Fruit fly (Drosophila melanogaster) whole organism: ENCODE measurements around the gene shtd.

Source experiments
- CG8478 ChIP-seq: fragments of >200 bp; optimal IDR thresholded peaks from 2 replicates; lab custom pipeline; 2018; ENCODE audit warnings: inconsistent platforms
- Dll ChIP-seq: fragments of >200 bp; optimal IDR thresholded peaks from 2 replicates; lab custom pipeline; 2017
- EcR ChIP-seq, 2 experiments: fragments of >200 bp; optimal IDR thresholded peaks; 2 replicates each; lab custom pipeline; 2017; ENCODE audit warnings: missing biosample characterization in 2 of 2, missing genetic modification characterization in 2 of 2, missing genetic modification reagents in 2 of 2
- pan ChIP-seq: fragments of >200 bp; optimal IDR thresholded peaks from 2 replicates; lab custom pipeline; 2017
- psq ChIP-seq: fragments of >200 bp; optimal IDR thresholded peaks from 2 replicates; lab custom pipeline; 2017
- usp ChIP-seq: fragments of >200 bp; optimal IDR thresholded peaks from 2 replicates; lab custom pipeline; 2017; ENCODE audit warnings: missing biosample characterization, missing genetic modification characterization, mixed read lengths

Gene shtd

DNA sequence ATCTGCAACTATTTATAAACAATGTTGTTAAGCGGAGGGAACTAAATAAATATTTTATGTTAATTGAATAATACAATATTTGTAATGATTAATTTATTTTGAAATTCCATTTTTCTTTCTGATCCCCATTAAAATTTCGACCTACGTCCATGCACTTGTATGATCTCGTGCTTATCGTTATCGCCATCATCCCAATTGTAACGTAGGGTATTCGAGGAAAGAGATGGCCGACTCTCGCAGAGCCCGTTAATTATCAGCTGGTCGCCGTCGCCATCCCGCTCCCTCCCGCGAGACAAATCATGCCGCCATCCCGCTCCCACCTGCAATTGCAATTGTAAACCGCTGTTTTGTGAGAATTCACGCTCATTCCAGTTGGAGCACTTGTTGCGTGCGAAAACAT is 9.1 kb downstream of the shtd start, which contains the start of gene CG11655:
Gene CG11655 (plus strand): TSS at position 351 of the 400 bp plus-strand sequence.
- TF ChIP-seq pan (lab: Kevin White, UChicago) (no peak), CG8478 (lab: Kevin White, UChicago) (no peak), Dll (no peak), usp (GFP tag; lab: Kevin White, UChicago) (no peak), EcR (GFP tag; optimal IDR thresholded peaks at IDR 0.05; lab: Kevin White, UChicago) (no peak), psq (lab: Kevin White, UChicago) (no peak)

DNA sequence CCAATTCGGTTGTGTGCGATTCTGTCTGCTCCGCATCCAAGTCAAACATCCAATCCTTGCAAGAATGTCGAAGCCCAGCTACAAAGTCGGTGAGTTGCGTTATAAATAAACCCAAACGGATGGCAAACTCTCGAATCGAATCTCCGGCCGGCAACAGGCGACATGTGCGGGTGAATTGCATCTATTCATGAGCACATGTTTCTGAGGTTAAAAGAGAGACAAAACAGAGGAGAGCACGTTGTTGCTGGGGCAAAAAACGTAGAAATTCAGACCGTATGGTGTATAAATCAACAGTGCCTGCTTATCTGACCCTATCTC is 12.0 kb downstream of the shtd start:
- no peak for TF ChIP-seq pan (lab: Kevin White, UChicago)
- TF ChIP-seq psq (lab: Kevin White, UChicago) = no peak
- no peak for TF ChIP-seq CG8478 (lab: Kevin White, UChicago)
- TF ChIP-seq EcR (GFP tag; optimal IDR thresholded peaks at IDR 0.05; lab: Kevin White, UChicago) = no peak
- TF ChIP-seq Dll = no peak
- TF ChIP-seq usp (GFP tag; lab: Kevin White, UChicago) = no peak

DNA sequence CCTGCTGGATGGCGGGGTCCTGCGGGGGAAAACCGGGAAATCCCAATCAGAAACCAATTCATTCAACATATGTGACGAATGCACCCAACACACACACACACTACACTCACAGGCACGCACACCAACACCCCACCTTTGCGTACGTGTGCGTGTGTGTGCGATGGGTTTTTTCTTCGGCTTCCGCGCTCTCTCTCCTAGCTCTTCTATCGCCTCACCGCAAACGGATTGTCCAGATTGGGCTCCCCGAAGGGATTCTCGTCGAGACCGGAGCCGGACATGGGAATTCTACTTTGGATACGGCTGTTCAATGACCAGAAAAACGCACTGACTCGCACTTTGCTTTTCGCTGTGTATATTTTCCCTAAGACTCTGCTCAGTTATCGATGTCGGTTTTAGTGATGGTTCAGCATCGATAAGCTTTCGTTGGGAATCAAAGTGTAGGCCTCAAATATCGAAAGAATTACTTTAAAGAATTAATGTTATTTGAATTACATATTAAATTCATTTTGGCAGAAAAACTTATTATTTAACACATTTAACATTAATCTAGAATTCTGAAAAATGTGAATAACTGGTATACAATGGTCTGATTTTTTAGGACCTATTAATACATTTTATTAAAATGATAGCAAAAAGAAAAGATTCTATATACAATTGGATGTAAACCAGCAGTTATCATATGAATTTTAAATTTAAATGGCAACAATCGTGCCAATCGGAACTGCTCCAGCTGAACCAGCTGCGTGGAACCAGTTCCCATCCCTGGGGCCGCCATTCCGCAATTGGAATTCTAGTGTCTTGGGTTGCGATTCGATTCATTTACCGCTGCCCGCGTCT is 12.5 kb downstream of the shtd start, which contains the start of the genes Scamp and Ahcy:
Gene Scamp (minus strand): TSS at position 394 of the 837 bp plus-strand sequence.
Gene Ahcy (plus strand): TSS at position 772 of the 837 bp plus-strand sequence.
- TF ChIP-seq CG8478 (lab: Kevin White, UChicago) (no peak), usp (GFP tag; lab: Kevin White, UChicago) (no peak), psq (lab: Kevin White, UChicago) (no peak), Dll (no peak), pan (lab: Kevin White, UChicago) (no peak), EcR (GFP tag; optimal IDR thresholded peaks at IDR 0.05; lab: Kevin White, UChicago) (no peak)

DNA sequence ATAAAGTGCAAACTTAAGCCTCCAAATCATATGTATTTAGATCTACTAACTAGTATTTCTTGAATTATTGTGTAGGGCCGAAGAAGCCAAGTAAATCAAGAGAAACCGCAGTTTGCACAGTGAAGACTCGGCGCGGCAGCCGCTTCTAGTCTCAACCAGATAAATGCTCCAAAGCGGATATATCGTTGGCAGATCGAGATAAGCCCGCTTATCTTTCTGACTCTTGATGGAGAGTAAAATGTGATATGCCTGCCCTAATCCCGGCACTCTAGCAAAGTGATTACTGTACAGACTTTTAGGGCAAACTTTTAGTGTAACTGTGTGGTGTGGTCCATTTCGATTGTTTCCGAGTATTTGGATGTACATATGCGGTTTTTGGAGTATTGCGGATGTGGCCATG is 13.4 kb downstream of the shtd start:
- TF ChIP-seq pan (lab: Kevin White, UChicago) (no peak), psq (lab: Kevin White, UChicago) (no peak), EcR (GFP tag; optimal IDR thresholded peaks at IDR 0.05; lab: Kevin White, UChicago) (no peak), Dll (no peak), CG8478 (lab: Kevin White, UChicago) (no peak), usp (GFP tag; lab: Kevin White, UChicago) (no peak)

DNA sequence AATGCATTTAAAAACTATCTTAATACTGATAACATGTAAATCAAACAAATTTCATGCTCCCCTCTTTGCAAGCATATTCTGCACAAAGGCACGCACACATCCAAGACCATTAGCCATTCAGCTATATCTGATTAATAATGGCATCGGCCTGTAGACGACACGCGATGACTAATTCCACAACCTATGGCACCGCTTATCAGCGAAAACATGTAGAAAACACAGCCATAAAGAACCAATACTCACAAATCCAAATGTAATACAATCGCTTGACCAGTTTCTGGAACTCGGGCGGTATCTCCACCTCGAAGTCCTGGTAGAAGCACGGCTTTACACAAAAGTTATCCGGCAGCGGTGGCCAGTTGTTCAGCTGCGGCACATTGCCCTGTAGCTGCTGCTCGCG is 14.1 kb downstream of the shtd start:
- TF ChIP-seq Dll (no peak), CG8478 (lab: Kevin White, UChicago) (no peak), usp (GFP tag; lab: Kevin White, UChicago) (no peak), psq (lab: Kevin White, UChicago) (no peak), pan (lab: Kevin White, UChicago) (no peak), EcR (GFP tag; optimal IDR thresholded peaks at IDR 0.05; lab: Kevin White, UChicago) (no peak)

DNA sequence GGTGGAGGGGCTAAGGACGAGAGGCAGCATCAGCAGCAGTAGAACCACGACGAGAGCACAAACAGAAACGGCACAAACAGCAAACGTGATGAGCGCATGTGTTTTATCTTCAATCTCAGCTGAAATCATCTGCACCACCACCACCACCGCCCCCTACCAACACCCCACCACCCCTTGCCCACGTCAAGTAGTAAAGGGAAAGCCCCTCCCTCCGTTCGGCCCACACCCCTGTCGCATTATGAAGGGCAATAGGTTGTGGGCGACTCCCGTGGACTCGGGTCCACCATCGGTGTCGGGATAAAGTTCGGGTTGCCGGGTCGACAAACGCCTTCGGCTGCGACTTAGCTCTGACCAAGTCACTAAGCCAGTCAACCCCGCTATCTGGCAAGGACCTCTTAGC is 18.7 kb downstream of the shtd start:
- TF ChIP-seq Dll (no peak), CG8478 (lab: Kevin White, UChicago) (no peak), EcR (GFP tag; optimal IDR thresholded peaks at IDR 0.05; lab: Kevin White, UChicago) (no peak), pan (lab: Kevin White, UChicago) (no peak), usp (GFP tag; lab: Kevin White, UChicago) (no peak), psq (lab: Kevin White, UChicago) (no peak)

DNA sequence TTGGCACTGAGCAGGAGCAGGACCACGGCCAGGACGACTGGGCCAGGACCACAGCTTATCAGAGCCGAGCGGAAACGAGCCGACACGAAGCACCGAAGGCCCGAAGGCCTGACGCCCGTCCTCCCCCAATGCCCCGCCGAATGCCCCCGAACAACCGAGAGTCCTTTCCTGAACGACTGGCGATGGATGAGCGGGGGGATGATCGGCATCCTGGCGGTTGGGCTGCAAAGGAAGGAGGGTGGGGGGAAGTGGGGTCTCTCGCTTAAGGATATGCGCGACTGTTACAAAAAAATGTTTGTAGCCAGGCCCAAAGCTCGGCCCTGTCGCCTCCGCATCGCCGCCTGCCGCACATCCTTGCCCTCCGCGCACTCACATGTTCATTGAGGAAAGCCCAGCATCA is 21.0 kb downstream of the shtd start, which contains the start of gene Cngl:
Gene Cngl (minus strand): TSS at position 8 of the 400 bp plus-strand sequence.
- TF ChIP-seq psq (lab: Kevin White, UChicago) = no peak
- TF ChIP-seq usp (GFP tag; lab: Kevin White, UChicago) = no peak
- TF ChIP-seq pan (lab: Kevin White, UChicago) = no peak
- TF ChIP-seq CG8478 (lab: Kevin White, UChicago) = no peak
- no peak for TF ChIP-seq EcR (GFP tag; optimal IDR thresholded peaks at IDR 0.05; lab: Kevin White, UChicago)
- no peak for TF ChIP-seq Dll

DNA sequence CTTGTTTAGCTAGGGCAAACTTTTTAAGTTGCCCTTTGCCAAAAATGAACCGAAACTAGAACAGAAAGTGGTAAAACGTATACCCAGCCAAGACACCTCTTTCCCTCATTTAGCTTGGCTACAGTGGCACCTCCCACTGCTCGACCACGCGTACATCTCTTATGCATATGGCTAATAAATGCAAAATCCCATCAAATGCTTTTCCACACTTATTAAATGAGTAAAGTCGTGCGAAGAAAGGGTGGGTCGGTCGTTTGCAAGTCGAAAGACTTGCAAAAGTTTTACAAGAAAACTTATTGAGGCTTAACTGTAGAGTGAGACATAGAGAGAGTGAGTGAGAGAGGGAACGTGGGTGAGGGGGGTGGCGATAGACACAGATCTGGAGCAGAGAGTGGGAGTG is 55.4 kb downstream of the shtd start:
- no peak for TF ChIP-seq usp (GFP tag; lab: Kevin White, UChicago)
- TF ChIP-seq Dll = no peak
- no peak for TF ChIP-seq pan (lab: Kevin White, UChicago)
- no peak for TF ChIP-seq psq (lab: Kevin White, UChicago)
- no peak for TF ChIP-seq CG8478 (lab: Kevin White, UChicago)
- TF ChIP-seq EcR (GFP tag; optimal IDR thresholded peaks at IDR 0.05; lab: Kevin White, UChicago) = no peak
